Worm (Caenorhabditis elegans) whole organism, L3 larva: ENCODE data around the gene gap-1.

Experiments used
- aly-2 ChIP-seq: fragments of 150-350 bp; optimal IDR thresholded peaks from 2 replicates; lab custom pipeline; 2014; ENCODE audit warnings: missing biosample characterization, missing genetic modification characterization
- elt-3 ChIP-seq, 3 experiments: fragments of 150-350 bp in 1 of 3; sonication (generic microtip) in 2 of 3; optimal IDR thresholded peaks; 2 replicates in 2 of 3; 4 replicates in 1 of 3; lab custom pipeline; 2014 to 2017; ENCODE audit warnings: missing biosample characterization in 3 of 3, missing genetic modification characterization in 3 of 3
- eor-1 ChIP-seq, 2 experiments: fragments of 150-350 bp; optimal IDR thresholded peaks; 2 replicates each; lab custom pipeline; 2014 to 2018; ENCODE audit warnings: missing biosample characterization in 2 of 2, missing genetic modification characterization in 2 of 2
- fos-1 ChIP-seq: fragments of 150-350 bp; optimal IDR thresholded peaks from 2 replicates; lab custom pipeline; 2014; ENCODE audit warnings: missing biosample characterization, missing genetic modification characterization
- lin-39 ChIP-seq: fragments of 150-350 bp; optimal IDR thresholded peaks from 2 replicates; lab custom pipeline; 2018; ENCODE audit warnings: missing biosample characterization, missing genetic modification reagents, missing genetic modification characterization
- mdl-1 ChIP-seq: fragments of 150-350 bp; optimal IDR thresholded peaks from 2 replicates; lab custom pipeline; 2014; ENCODE audit warnings: missing biosample characterization, missing genetic modification characterization
- nhr-11 ChIP-seq: fragments of 150-350 bp; optimal IDR thresholded peaks from 2 replicates; lab custom pipeline; 2014; ENCODE audit warnings: missing biosample characterization, missing genetic modification characterization
- nhr-12 ChIP-seq: fragments of 150-350 bp; optimal IDR thresholded peaks from 2 replicates; lab custom pipeline; 2014; ENCODE audit warnings: missing biosample characterization, missing genetic modification characterization
- nhr-237 ChIP-seq: fragments of 150-350 bp; optimal IDR thresholded peaks from 2 replicates; lab custom pipeline; 2014; ENCODE audit warnings: missing biosample characterization, missing genetic modification characterization
- tbx-2 ChIP-seq: sonication (generic microtip); optimal IDR thresholded peaks from 2 replicates; lab custom pipeline; 2016; ENCODE audit warnings: mild to moderate bottlenecking, missing genetic modification characterization, missing compliant biosample characterization
- unc-39 ChIP-seq: sonication (generic microtip); optimal IDR thresholded peaks from 4 replicates; lab custom pipeline; 2017; ENCODE audit warnings: missing biosample characterization, missing genetic modification characterization
- unc-62 ChIP-seq: fragments of 150-350 bp; sonication (generic microtip); optimal IDR thresholded peaks from 4 replicates; lab custom pipeline; 2014; ENCODE audit warnings: missing biosample characterization, missing genetic modification reagents, missing genetic modification characterization
- ztf-4 ChIP-seq: fragments of 150-350 bp; optimal IDR thresholded peaks from 2 replicates; lab custom pipeline; 2014; ENCODE audit warnings: missing biosample characterization, missing genetic modification characterization

DNA sequence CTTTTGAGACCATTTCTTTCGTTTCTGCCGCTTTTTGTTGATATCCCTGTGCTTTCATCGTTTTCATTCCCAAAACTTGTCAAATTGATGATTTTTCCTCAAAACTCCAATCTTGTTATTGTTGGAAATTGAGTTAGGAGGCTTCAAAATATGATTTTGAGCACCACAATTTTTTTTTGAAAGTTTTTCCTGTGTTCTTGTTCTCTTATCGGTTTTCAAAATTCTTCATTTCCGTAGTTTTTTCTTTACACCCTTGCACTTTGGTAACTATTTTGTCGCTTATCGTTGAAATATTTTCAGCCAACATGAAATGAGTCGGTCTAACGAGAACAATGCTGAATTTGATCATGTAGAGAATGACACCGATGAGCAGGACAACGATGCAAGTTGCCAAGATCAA is 11.7 kb upstream of the gap-1 start, which contains the start of gene F48B9.1:
- TF ChIP-seq nhr-237 (tag; lab: Kevin White, UChicago) (no peak), elt-3 (tag; optimal IDR thresholded peaks at IDR 0.05; lab: Kevin White, UChicago) (no peak), nhr-12 (tag; lab: Kevin White, UChicago) (no peak), unc-62 (GFP tag; lab: Kevin White, UChicago) (no peak), nhr-11 (tag; lab: Kevin White, UChicago) (no peak), tbx-2 (tag; lab: Kevin White, UChicago) (no peak), fos-1 (tag; lab: Kevin White, UChicago) (no peak), unc-39 (tag; lab: Kevin White, UChicago) (no peak), mdl-1 (no peak), lin-39 (tag; lab: Kevin White, UChicago) (no peak), ztf-4 (no peak), eor-1 (tag; optimal IDR thresholded peaks at IDR 0.05; lab: Kevin White, UChicago) (no peak), aly-2 (tag; lab: Kevin White, UChicago) (no peak)
